Fruit fly (Drosophila melanogaster) whole organism, wandering third instar larva: Measurements from ENCODE around the gene CG14017.

Experiments used
- CG9705 ChIP-seq: fragments of 200-800 bp; sonication (Bioruptor generic); optimal IDR thresholded peaks from 2 replicates; lab custom pipeline; 2018; ENCODE audit warnings: missing biosample characterization, mild to moderate bottlenecking, missing genetic modification characterization
- CrebA ChIP-seq: fragments of 200-800 bp; sonication (Bioruptor generic); optimal IDR thresholded peaks from 2 replicates; lab custom pipeline; 2016; ENCODE audit warnings: missing biosample characterization, mild to moderate bottlenecking, missing genetic modification characterization, borderline replicate concordance
- Dfd ChIP-seq: fragments of >200 bp; optimal IDR thresholded peaks from 2 replicates; lab custom pipeline; 2017; ENCODE audit warnings: missing biosample characterization, missing genetic modification characterization
- Dif ChIP-seq: fragments of 200-275, 200-300 bp; sonication (Bioruptor generic); optimal IDR thresholded peaks from 2 replicates; lab custom pipeline; 2018; ENCODE audit warnings: missing biosample characterization, missing genetic modification characterization; ENCODE audit not compliant: partially characterized antibody
- GATAd ChIP-seq: sonication (Bioruptor generic); optimal IDR thresholded peaks from 2 replicates; lab custom pipeline; 2016; ENCODE audit warnings: missing biosample characterization, missing genetic modification characterization
- HLH106 ChIP-seq: fragments of 200-800 bp; optimal IDR thresholded peaks from 3 replicates; lab custom pipeline; 2019; ENCODE audit warnings: missing biosample characterization, mild to moderate bottlenecking, missing genetic modification characterization, moderate library complexity
- Hr78 ChIP-seq: fragments of >200 bp; optimal IDR thresholded peaks from 2 replicates; lab custom pipeline; 2017; ENCODE audit warnings: missing biosample characterization, missing genetic modification characterization
- Jra ChIP-seq: sonication (Bioruptor generic); optimal IDR thresholded peaks from 2 replicates; lab custom pipeline; 2016; ENCODE audit warnings: missing biosample characterization, missing genetic modification characterization
- Mio ChIP-seq: sonication (Bioruptor generic); optimal IDR thresholded peaks from 2 replicates; lab custom pipeline; 2016; ENCODE audit warnings: missing biosample characterization, missing genetic modification characterization
- Myc ChIP-seq: fragments of >200 bp; optimal IDR thresholded peaks from 2 replicates; lab custom pipeline; 2017
- N ChIP-seq: fragments of >200 bp; optimal IDR thresholded peaks from 2 replicates; lab custom pipeline; 2018; ENCODE audit warnings: missing biosample characterization, missing external identifiers, missing genetic modification characterization
- OdsH ChIP-seq: fragments of 200-800 bp; sonication (Bioruptor generic); optimal IDR thresholded peaks from 2 replicates; lab custom pipeline; 2016; ENCODE audit warnings: missing biosample characterization, mild to moderate bottlenecking, missing genetic modification characterization
- Rel ChIP-seq, 2 experiments: fragments of 200-800 bp; sonication (Bioruptor generic) in 1 of 2; optimal IDR thresholded peaks; 2 replicates in 1 of 2; 3 replicates in 1 of 2; lab custom pipeline; 2016 to 2019; ENCODE audit warnings: mild to moderate bottlenecking in 2 of 2, missing biosample characterization in 2 of 2, missing genetic modification characterization in 2 of 2, moderate library complexity in 1 of 2
- Vsx2 ChIP-seq: fragments of 200-300, 225-300 bp; sonication (Bioruptor generic); optimal IDR thresholded peaks from 2 replicates; lab custom pipeline; 2018; ENCODE audit warnings: missing biosample characterization, missing genetic modification characterization; ENCODE audit not compliant: partially characterized antibody
- br ChIP-seq: fragments of 200-800 bp; sonication (Bioruptor generic); optimal IDR thresholded peaks from 2 replicates; lab custom pipeline; 2016; ENCODE audit warnings: missing biosample characterization, missing genetic modification characterization
- brk ChIP-seq: fragments of 200-800 bp; sonication (Bioruptor generic); optimal IDR thresholded peaks from 2 replicates; lab custom pipeline; 2016; ENCODE audit warnings: missing biosample characterization, mild to moderate bottlenecking, missing genetic modification characterization
- dmrt93B ChIP-seq: fragments of 200-800 bp; sonication (Bioruptor generic); optimal IDR thresholded peaks from 2 replicates; lab custom pipeline; 2018; ENCODE audit warnings: missing biosample characterization, mild to moderate bottlenecking, missing genetic modification characterization
- dsf ChIP-seq: sonication (Bioruptor generic); optimal IDR thresholded peaks from 2 replicates; lab custom pipeline; 2016; ENCODE audit warnings: missing biosample characterization, missing genetic modification characterization, borderline replicate concordance
- foxo ChIP-seq, 2 experiments: fragments of 200-800 bp; sonication (Bioruptor generic); optimal IDR thresholded peaks; 2 replicates in 1 of 2; 3 replicates in 1 of 2; lab custom pipeline; 2016 to 2017; ENCODE audit warnings: missing biosample characterization in 2 of 2, missing genetic modification characterization in 2 of 2
- h ChIP-seq: fragments of 200-800 bp; sonication (Bioruptor generic); optimal IDR thresholded peaks from 3 replicates; lab custom pipeline; 2016; ENCODE audit warnings: missing biosample characterization, mild to moderate bottlenecking, missing genetic modification characterization
- jim ChIP-seq: fragments of 175-275, 200-325 bp; sonication (Bioruptor generic); optimal IDR thresholded peaks from 2 replicates; lab custom pipeline; 2016; ENCODE audit warnings: missing biosample characterization, mild to moderate bottlenecking, missing genetic modification characterization
- pan ChIP-seq: fragments of >200 bp; optimal IDR thresholded peaks from 2 replicates; lab custom pipeline; 2017
- psq ChIP-seq: fragments of 200-800 bp; sonication (Bioruptor generic); optimal IDR thresholded peaks from 3 replicates; lab custom pipeline; 2017; ENCODE audit warnings: missing biosample characterization, mild to moderate bottlenecking, missing genetic modification characterization, moderate library complexity
- rgr ChIP-seq: fragments of 200-800 bp; sonication (Bioruptor generic); optimal IDR thresholded peaks from 3 replicates; lab custom pipeline; 2016; ENCODE audit warnings: missing biosample characterization, mild to moderate bottlenecking, missing genetic modification characterization
- sage ChIP-seq: fragments of 200-800 bp; sonication (Bioruptor generic); optimal IDR thresholded peaks from 2 replicates; lab custom pipeline; 2016; ENCODE audit warnings: missing biosample characterization, mild to moderate bottlenecking, missing genetic modification characterization
- sv ChIP-seq: fragments of 200-800 bp; sonication (Bioruptor generic); optimal IDR thresholded peaks from 3 replicates; lab custom pipeline; 2016; ENCODE audit warnings: missing biosample characterization, missing genetic modification characterization
- tai ChIP-seq: sonication (Bioruptor generic); optimal IDR thresholded peaks from 2 replicates; lab custom pipeline; 2016; ENCODE audit warnings: missing biosample characterization, missing genetic modification characterization
- woc ChIP-seq: sonication (Bioruptor generic); optimal IDR thresholded peaks from 2 replicates; lab custom pipeline; 2016; ENCODE audit warnings: missing biosample characterization, mild to moderate bottlenecking, missing genetic modification characterization

CG14017 gene

dm6 chr2L:5581016-5581415 is 27.3 kb downstream of the CG14017 start, which contains the start of gene CG14011:
Gene CG14011 (minus strand): TSS chr2L:5581116.
- TF ChIP-seq brk (GFP tag; lab: Kevin White, UChicago) (no peak), dsf (GFP tag; lab: Kevin White, UChicago) (no peak), Dif (GFP tag; lab: Kevin White, UChicago) (no peak), GATAd (GFP tag; lab: Kevin White, UChicago) (no peak), jim (GFP tag; lab: Kevin White, UChicago) (no peak), N (no peak), psq (GFP tag; lab: Kevin White, UChicago) (no peak), pan (lab: Kevin White, UChicago) (no peak), br (GFP tag; lab: Kevin White, UChicago) (no peak), OdsH (GFP tag; lab: Kevin White, UChicago) (no peak)

- TF ChIP-seq dsf (GFP tag; lab: Kevin White, UChicago) (no peak), Mio (GFP tag; lab: Kevin White, UChicago) (no peak), sage (GFP tag; lab: Kevin White, UChicago) (no peak), Dfd (no peak), CG9705 (GFP tag; lab: Kevin White, UChicago) (no peak), HLH106 (no peak), GATAd (GFP tag; lab: Kevin White, UChicago) (no peak), CrebA (no peak)
- TF ChIP-seq, all 38 proteins: peak for 0
These were observed 34.6 kb downstream of the CG14017 start, which contains the start of gene CG7251 for dm6 chr2L:5588314-5588713. Gene CG7251 (minus strand): TSS chr2L:5588414.

dm6 chr2L:5593839-5594238 is 40.1 kb downstream of the CG14017 start:
- TF ChIP-seq CG9705 (GFP tag; lab: Kevin White, UChicago): no peak
- peak; percentile 85 for TF ChIP-seq Dfd

- TF ChIP-seq sage (GFP tag; lab: Kevin White, UChicago) (no peak), woc (no peak), Jra (GFP tag; lab: Kevin White, UChicago) (no peak), br (GFP tag; lab: Kevin White, UChicago) (no peak), tai (no peak), rgr (no peak), sv (no peak), jim (GFP tag; lab: Kevin White, UChicago) (no peak), N (no peak), foxo (GFP tag; optimal IDR thresholded peaks at IDR 0.05; lab: Kevin White, UChicago) (no peak), dmrt93B (no peak), Mio (GFP tag; lab: Kevin White, UChicago) (no peak), Vsx2 (GFP tag; lab: Kevin White, UChicago) (no peak), Rel (GFP tag; optimal IDR thresholded peaks at IDR 0.05; lab: Kevin White, UChicago) (no peak), Rel (tag; optimal IDR thresholded peaks at IDR 0.05; lab: Kevin White, UChicago) (no peak), Hr78 (GFP tag; lab: Kevin White, UChicago) (no peak), Myc (lab: Kevin White, UChicago) (no peak), h (GFP tag; lab: Kevin White, UChicago) (no peak)
These were observed 42.8 kb downstream of the CG14017 start, which contains the start of gene CG18266 for dm6 chr2L:5596533-5596932. Gene CG18266 (plus strand): TSS chr2L:5596833.
